Fruit fly (Drosophila melanogaster) Kc167 (cell line): ENCODE measurements around the gene Tcs5.

Experiments
- Myc ChIP-seq: fragments of >200 bp; optimal IDR thresholded peaks from 2 replicates; lab custom pipeline; 2017; ENCODE audit warnings: missing external identifiers
- Sin3A ChIP-seq: fragments of >200 bp; optimal IDR thresholded peaks from 2 replicates; lab custom pipeline; 2018; ENCODE audit warnings: missing external identifiers
- h ChIP-seq: fragments of >200 bp; optimal IDR thresholded peaks from 3 replicates; lab custom pipeline; 2018; ENCODE audit warnings: missing external identifiers
- insv ChIP-seq: fragments of >200 bp; optimal IDR thresholded peaks from 3 replicates; lab custom pipeline; 2018; ENCODE audit warnings: missing external identifiers
- psq ChIP-seq: fragments of >200 bp; optimal IDR thresholded peaks from 2 replicates; lab custom pipeline; 2017; ENCODE audit warnings: missing external identifiers
- ttk ChIP-seq: sonication (Bioruptor generic); optimal IDR thresholded peaks from 2 replicates; lab custom pipeline; 2017; ENCODE audit warnings: missing external identifiers

dm6 chr3L:5125202-5125601 lies 14.0 kb downstream of the Tcs5 start:
- TF ChIP-seq h (lab: Kevin White, UChicago) (no peak), psq (no peak), insv (lab: Kevin White, UChicago) (no peak), Myc (lab: Kevin White, UChicago) (no peak), ttk (lab: Kevin White, UChicago) (no peak), Sin3A (lab: Kevin White, UChicago) (no peak)
